Fruit fly (Drosophila melanogaster) whole organism, wandering third instar larva: Measurements from ENCODE around the gene Cbp20.

Experiments
- Abd-B ChIP-seq: fragments of >200 bp; optimal IDR thresholded peaks from 2 replicates; lab custom pipeline; 2017; ENCODE audit warnings: missing biosample characterization, missing genetic modification characterization
- CG32264 ChIP-seq: fragments of 200-800 bp; sonication (Bioruptor generic); optimal IDR thresholded peaks from 2 replicates; lab custom pipeline; 2016; ENCODE audit warnings: missing biosample characterization, missing genetic modification characterization
- CG9705 ChIP-seq: fragments of 200-800 bp; sonication (Bioruptor generic); optimal IDR thresholded peaks from 2 replicates; lab custom pipeline; 2018; ENCODE audit warnings: missing biosample characterization, mild to moderate bottlenecking, missing genetic modification characterization
- CrebA ChIP-seq: fragments of 200-800 bp; sonication (Bioruptor generic); optimal IDR thresholded peaks from 2 replicates; lab custom pipeline; 2016; ENCODE audit warnings: missing biosample characterization, mild to moderate bottlenecking, missing genetic modification characterization, borderline replicate concordance
- Dfd ChIP-seq: fragments of >200 bp; optimal IDR thresholded peaks from 2 replicates; lab custom pipeline; 2017; ENCODE audit warnings: missing biosample characterization, missing genetic modification characterization
- Dif ChIP-seq: fragments of 200-275, 200-300 bp; sonication (Bioruptor generic); optimal IDR thresholded peaks from 2 replicates; lab custom pipeline; 2018; ENCODE audit warnings: missing biosample characterization, missing genetic modification characterization; ENCODE audit not compliant: partially characterized antibody
- GATAd ChIP-seq: sonication (Bioruptor generic); optimal IDR thresholded peaks from 2 replicates; lab custom pipeline; 2016; ENCODE audit warnings: missing biosample characterization, missing genetic modification characterization
- HLH106 ChIP-seq: fragments of 200-800 bp; optimal IDR thresholded peaks from 3 replicates; lab custom pipeline; 2019; ENCODE audit warnings: missing biosample characterization, mild to moderate bottlenecking, missing genetic modification characterization, moderate library complexity
- Hnf4 ChIP-seq: fragments of 200-800 bp; sonication (Bioruptor generic); optimal IDR thresholded peaks from 2 replicates; lab custom pipeline; 2016; ENCODE audit warnings: missing biosample characterization, mild to moderate bottlenecking, missing genetic modification characterization
- Hr78 ChIP-seq: fragments of >200 bp; optimal IDR thresholded peaks from 2 replicates; lab custom pipeline; 2017; ENCODE audit warnings: missing biosample characterization, missing genetic modification characterization
- Hr83 ChIP-seq: fragments of 200-300 bp; sonication (Bioruptor generic); optimal IDR thresholded peaks from 2 replicates; lab custom pipeline; 2016; ENCODE audit warnings: missing biosample characterization, mild to moderate bottlenecking, missing genetic modification characterization, moderate library complexity; ENCODE audit not compliant: poor library complexity, severe bottlenecking
- Jra ChIP-seq: sonication (Bioruptor generic); optimal IDR thresholded peaks from 2 replicates; lab custom pipeline; 2016; ENCODE audit warnings: missing biosample characterization, missing genetic modification characterization
- Mio ChIP-seq: sonication (Bioruptor generic); optimal IDR thresholded peaks from 2 replicates; lab custom pipeline; 2016; ENCODE audit warnings: missing biosample characterization, missing genetic modification characterization
- Myc ChIP-seq: fragments of >200 bp; optimal IDR thresholded peaks from 2 replicates; lab custom pipeline; 2017
- N ChIP-seq: fragments of >200 bp; optimal IDR thresholded peaks from 2 replicates; lab custom pipeline; 2018; ENCODE audit warnings: missing biosample characterization, missing external identifiers, missing genetic modification characterization
- OdsH ChIP-seq: fragments of 200-800 bp; sonication (Bioruptor generic); optimal IDR thresholded peaks from 2 replicates; lab custom pipeline; 2016; ENCODE audit warnings: missing biosample characterization, mild to moderate bottlenecking, missing genetic modification characterization
- Rel ChIP-seq, 2 experiments: fragments of 200-800 bp; sonication (Bioruptor generic) in 1 of 2; optimal IDR thresholded peaks; 2 replicates in 1 of 2; 3 replicates in 1 of 2; lab custom pipeline; 2016 to 2019; ENCODE audit warnings: mild to moderate bottlenecking in 2 of 2, missing biosample characterization in 2 of 2, missing genetic modification characterization in 2 of 2, moderate library complexity in 1 of 2
- Sp1 ChIP-seq: fragments of 200-800 bp; sonication (Bioruptor generic); optimal IDR thresholded peaks from 3 replicates; lab custom pipeline; 2019; ENCODE audit warnings: missing biosample characterization, mild to moderate bottlenecking, missing genetic modification characterization, moderate library complexity
- Vsx2 ChIP-seq: fragments of 200-300, 225-300 bp; sonication (Bioruptor generic); optimal IDR thresholded peaks from 2 replicates; lab custom pipeline; 2018; ENCODE audit warnings: missing biosample characterization, missing genetic modification characterization; ENCODE audit not compliant: partially characterized antibody
- br ChIP-seq: fragments of 200-800 bp; sonication (Bioruptor generic); optimal IDR thresholded peaks from 2 replicates; lab custom pipeline; 2016; ENCODE audit warnings: missing biosample characterization, missing genetic modification characterization
- brk ChIP-seq: fragments of 200-800 bp; sonication (Bioruptor generic); optimal IDR thresholded peaks from 2 replicates; lab custom pipeline; 2016; ENCODE audit warnings: missing biosample characterization, mild to moderate bottlenecking, missing genetic modification characterization
- dl ChIP-seq, 2 experiments: fragments of 175-275, 200-275 bp in 1 of 2; fragments of 200-275 bp in 1 of 2; sonication (Bioruptor generic); optimal IDR thresholded peaks; lab custom pipeline; 2018; ENCODE audit warnings: mild to moderate bottlenecking in 2 of 2, missing biosample characterization in 2 of 2, missing genetic modification characterization in 2 of 2, moderate library complexity in 2 of 2; ENCODE audit not compliant: partially characterized antibody in 2 of 2, insufficient read depth in 1 of 2
- dmrt93B ChIP-seq: fragments of 200-800 bp; sonication (Bioruptor generic); optimal IDR thresholded peaks from 2 replicates; lab custom pipeline; 2018; ENCODE audit warnings: missing biosample characterization, mild to moderate bottlenecking, missing genetic modification characterization
- dsf ChIP-seq: sonication (Bioruptor generic); optimal IDR thresholded peaks from 2 replicates; lab custom pipeline; 2016; ENCODE audit warnings: missing biosample characterization, missing genetic modification characterization, borderline replicate concordance
- ey ChIP-seq: fragments of 200-800 bp; sonication (Bioruptor generic); optimal IDR thresholded peaks from 2 replicates; lab custom pipeline; 2016; ENCODE audit warnings: missing biosample characterization, missing genetic modification characterization
- foxo ChIP-seq, 2 experiments: fragments of 200-800 bp; sonication (Bioruptor generic); optimal IDR thresholded peaks; 2 replicates in 1 of 2; 3 replicates in 1 of 2; lab custom pipeline; 2016 to 2017; ENCODE audit warnings: missing biosample characterization in 2 of 2, missing genetic modification characterization in 2 of 2
- fru ChIP-seq: fragments of 200-800 bp; sonication (Bioruptor generic); optimal IDR thresholded peaks from 3 replicates; lab custom pipeline; 2016; ENCODE audit warnings: missing biosample characterization, mild to moderate bottlenecking, missing genetic modification characterization
- h ChIP-seq: fragments of 200-800 bp; sonication (Bioruptor generic); optimal IDR thresholded peaks from 3 replicates; lab custom pipeline; 2016; ENCODE audit warnings: missing biosample characterization, mild to moderate bottlenecking, missing genetic modification characterization
- jim ChIP-seq: fragments of 175-275, 200-325 bp; sonication (Bioruptor generic); optimal IDR thresholded peaks from 2 replicates; lab custom pipeline; 2016; ENCODE audit warnings: missing biosample characterization, mild to moderate bottlenecking, missing genetic modification characterization
- lola ChIP-seq: fragments of >200 bp; optimal IDR thresholded peaks from 2 replicates; lab custom pipeline; 2017; ENCODE audit warnings: missing biosample characterization, missing genetic modification characterization
- pan ChIP-seq: fragments of >200 bp; optimal IDR thresholded peaks from 2 replicates; lab custom pipeline; 2017
- psq ChIP-seq: fragments of 200-800 bp; sonication (Bioruptor generic); optimal IDR thresholded peaks from 3 replicates; lab custom pipeline; 2017; ENCODE audit warnings: missing biosample characterization, mild to moderate bottlenecking, missing genetic modification characterization, moderate library complexity
- rgr ChIP-seq: fragments of 200-800 bp; sonication (Bioruptor generic); optimal IDR thresholded peaks from 3 replicates; lab custom pipeline; 2016; ENCODE audit warnings: missing biosample characterization, mild to moderate bottlenecking, missing genetic modification characterization
- sage ChIP-seq: fragments of 200-800 bp; sonication (Bioruptor generic); optimal IDR thresholded peaks from 2 replicates; lab custom pipeline; 2016; ENCODE audit warnings: missing biosample characterization, mild to moderate bottlenecking, missing genetic modification characterization
- sv ChIP-seq: fragments of 200-800 bp; sonication (Bioruptor generic); optimal IDR thresholded peaks from 3 replicates; lab custom pipeline; 2016; ENCODE audit warnings: missing biosample characterization, missing genetic modification characterization
- tai ChIP-seq: sonication (Bioruptor generic); optimal IDR thresholded peaks from 2 replicates; lab custom pipeline; 2016; ENCODE audit warnings: missing biosample characterization, missing genetic modification characterization
- usp ChIP-seq: fragments of >200 bp; optimal IDR thresholded peaks from 2 replicates; lab custom pipeline; 2017; ENCODE audit warnings: missing biosample characterization, missing genetic modification characterization
- woc ChIP-seq: sonication (Bioruptor generic); optimal IDR thresholded peaks from 2 replicates; lab custom pipeline; 2016; ENCODE audit warnings: missing biosample characterization, mild to moderate bottlenecking, missing genetic modification characterization

Gene Cbp20

dm6 chr3R:18125023-18125630, 39.3 kb upstream of the Cbp20 start:
- TF ChIP-seq Myc: no peak
- no peak for TF ChIP-seq Hr83 (GFP tag; lab: Kevin White, UChicago)
- TF ChIP-seq lola (GFP tag; lab: Kevin White, UChicago): no peak
- no peak for TF ChIP-seq Abd-B (GFP tag; lab: Kevin White, UChicago)
- TF ChIP-seq dmrt93B: peak; percentile 57
- TF ChIP-seq Mio (GFP tag; lab: Kevin White, UChicago): no peak
- TF ChIP-seq sv (GFP tag; lab: Kevin White, UChicago): peak; percentile 45
- TF ChIP-seq ey (GFP tag; lab: Kevin White, UChicago): peak; percentile 81
- TF ChIP-seq pan (lab: Kevin White, UChicago): no peak
- peak in 1 of 2 experiments; percentile 81 for TF ChIP-seq foxo (GFP tag; optimal IDR thresholded peaks at IDR 0.05; lab: Kevin White, UChicago)
- no peak for TF ChIP-seq Vsx2 (GFP tag; lab: Kevin White, UChicago)
- peak; percentile 81 for TF ChIP-seq fru (GFP tag; lab: Kevin White, UChicago)
- TF ChIP-seq Hr78 (GFP tag; lab: Kevin White, UChicago): no peak
- peak; percentile 19 for TF ChIP-seq sage (GFP tag; lab: Kevin White, UChicago)
- TF ChIP-seq Jra: peak; percentile 29
- no peak for TF ChIP-seq dsf (GFP tag; lab: Kevin White, UChicago)
- no peak for TF ChIP-seq dl (GFP tag; optimal IDR thresholded peaks at IDR 0.05; lab: Kevin White, UChicago; ENCODE audit: insufficient read depth in 1 of 2, partially characterized antibody in 2 of 2)
- TF ChIP-seq Dif (GFP tag; lab: Kevin White, UChicago): no peak
- peak; percentile 77 for TF ChIP-seq br (GFP tag; lab: Kevin White, UChicago)
- TF ChIP-seq Dfd: no peak
- peak; percentile 74 for TF ChIP-seq rgr (GFP tag; lab: Kevin White, UChicago)
- TF ChIP-seq usp: no peak
- TF ChIP-seq Sp1 (GFP tag; lab: Kevin White, UChicago): peak; percentile 60
- TF ChIP-seq Hnf4 (GFP tag; lab: Kevin White, UChicago): peak; percentile 67
- no peak for TF ChIP-seq Rel (GFP tag; optimal IDR thresholded peaks at IDR 0.05; lab: Kevin White, UChicago)
- TF ChIP-seq Rel (tag; optimal IDR thresholded peaks at IDR 0.05; lab: Kevin White, UChicago): no peak
- TF ChIP-seq h: peak; percentile 84
- peak; percentile 57 for TF ChIP-seq CG9705 (GFP tag; lab: Kevin White, UChicago)
- peak; percentile 40 for TF ChIP-seq tai (GFP tag; lab: Kevin White, UChicago)
- peak; percentile 69 for TF ChIP-seq OdsH (GFP tag; lab: Kevin White, UChicago)
- peak; percentile 69 for TF ChIP-seq woc (GFP tag; lab: Kevin White, UChicago)
- peak; percentile 89 for TF ChIP-seq HLH106 (tag; lab: Kevin White, UChicago)
- TF ChIP-seq brk (GFP tag; lab: Kevin White, UChicago): no peak
- TF ChIP-seq GATAd (GFP tag; lab: Kevin White, UChicago): no peak
- no peak for TF ChIP-seq N (GFP tag; lab: Kevin White, UChicago)
- TF ChIP-seq CG32264 (GFP tag; lab: Kevin White, UChicago): peak; percentile 21
- TF ChIP-seq CrebA (GFP tag; lab: Kevin White, UChicago): no peak
- no peak for TF ChIP-seq jim (GFP tag; lab: Kevin White, UChicago)
- TF ChIP-seq psq (GFP tag; lab: Kevin White, UChicago): peak; percentile 58
- TF ChIP-seq, all 38 proteins: peak for 19

- TF ChIP-seq CG9705 (GFP tag; lab: Kevin White, UChicago) (no peak), Dfd (peak; percentile 89)
These were observed 33.7 kb upstream of the Cbp20 start for dm6 chr3R:18130720-18131119.
